Fruit fly (Drosophila melanogaster) whole organism, embryonic: ENCODE measurements around the gene CG3306.

ENCODE experiments used
- Ada2b ChIP-seq: fragments of 200-800 bp; sonication (Bioruptor generic); IDR thresholded peaks from 2 replicates; pipeline ENCODE4 v1.3.6; 2022; ENCODE audit warnings: missing biosample characterization, missing genetic modification characterization
- CG12769 ChIP-seq: fragments of 200-800 bp; sonication (Bioruptor generic); optimal IDR thresholded peaks from 2 replicates; lab custom pipeline; 2019; ENCODE audit warnings: missing biosample characterization, mild to moderate bottlenecking, missing genetic modification characterization, moderate library complexity
- CG13624 ChIP-seq: fragments of 200-800 bp; sonication (Bioruptor generic); optimal IDR thresholded peaks from 2 replicates; lab custom pipeline; 2016; ENCODE audit warnings: missing biosample characterization, missing genetic modification characterization
- CG15269 ChIP-seq: fragments of 200-800 bp; sonication (Bioruptor generic); optimal IDR thresholded peaks from 2 replicates; lab custom pipeline; 2018; ENCODE audit warnings: missing biosample characterization, mild to moderate bottlenecking, missing genetic modification characterization, moderate library complexity
- CG1529 ChIP-seq: fragments of 200-800 bp; sonication (Bioruptor generic); optimal IDR thresholded peaks from 3 replicates; lab custom pipeline; 2018; ENCODE audit warnings: missing biosample characterization, missing genetic modification characterization
- CG15479 ChIP-seq: fragments of 200-800 bp; sonication (Bioruptor generic); optimal IDR thresholded peaks from 3 replicates; lab custom pipeline; 2019; ENCODE audit warnings: missing biosample characterization, mild to moderate bottlenecking, missing genetic modification characterization, moderate library complexity
- CG1603 ChIP-seq: fragments of 200-800 bp; sonication (Bioruptor generic); optimal IDR thresholded peaks from 2 replicates; lab custom pipeline; 2019; ENCODE audit warnings: missing biosample characterization, mild to moderate bottlenecking, missing genetic modification characterization, moderate library complexity
- CG17385 ChIP-seq: fragments of 200-800 bp; sonication (Bioruptor generic); optimal IDR thresholded peaks from 3 replicates; lab custom pipeline; 2018; ENCODE audit warnings: missing biosample characterization, mild to moderate bottlenecking, missing genetic modification characterization
- CG18476 ChIP-seq: fragments of 200-800 bp; sonication (Bioruptor generic); optimal IDR thresholded peaks from 2 replicates; lab custom pipeline; 2016; ENCODE audit warnings: missing biosample characterization, mild to moderate bottlenecking, missing genetic modification characterization
- CG18619 ChIP-seq: fragments of 200-800 bp; sonication (Bioruptor generic); optimal IDR thresholded peaks from 3 replicates; lab custom pipeline; 2017; ENCODE audit warnings: missing biosample characterization, mild to moderate bottlenecking, missing genetic modification characterization
- CG18764 ChIP-seq: fragments of 200-800 bp; sonication (Bioruptor generic); optimal IDR thresholded peaks from 3 replicates; lab custom pipeline; 2016; ENCODE audit warnings: missing biosample characterization, missing genetic modification characterization
- CG2116 ChIP-seq: fragments of 200-800 bp; sonication (Bioruptor generic); optimal IDR thresholded peaks from 3 replicates; lab custom pipeline; 2018; ENCODE audit warnings: missing biosample characterization, mild to moderate bottlenecking, missing genetic modification characterization
- CG2202 ChIP-seq: fragments of 200-800 bp; sonication (Bioruptor generic); optimal IDR thresholded peaks from 2 replicates; lab custom pipeline; 2018; ENCODE audit warnings: missing biosample characterization, mild to moderate bottlenecking, missing genetic modification characterization
- CG30431 ChIP-seq: fragments of 200-800 bp; sonication (Bioruptor generic); optimal IDR thresholded peaks from 2 replicates; lab custom pipeline; 2017; ENCODE audit warnings: missing biosample characterization, missing genetic modification characterization
- CG5180 ChIP-seq: fragments of 200-800 bp; sonication (Bioruptor generic); optimal IDR thresholded peaks from 3 replicates; lab custom pipeline; 2017; ENCODE audit warnings: missing biosample characterization, missing genetic modification characterization, mild to moderate bottlenecking, moderate library complexity, missing genetic modification reagents
- CG5245 ChIP-seq: fragments of 200-800 bp; sonication (Bioruptor generic); optimal IDR thresholded peaks from 3 replicates; lab custom pipeline; 2016; ENCODE audit warnings: missing biosample characterization, missing genetic modification characterization
- CG6813 ChIP-seq: fragments of 200-800 bp; sonication (Bioruptor generic); optimal IDR thresholded peaks from 2 replicates; lab custom pipeline; 2017; ENCODE audit warnings: missing biosample characterization, missing genetic modification characterization, mild to moderate bottlenecking, moderate library complexity, missing genetic modification reagents
- CG7839 ChIP-seq: fragments of 200-800 bp; sonication (Bioruptor generic); optimal IDR thresholded peaks from 3 replicates; lab custom pipeline; 2018; ENCODE audit warnings: missing biosample characterization, mild to moderate bottlenecking, missing genetic modification characterization, moderate library complexity
- CG7928 ChIP-seq: fragments of 200-800 bp; sonication (Bioruptor generic); optimal IDR thresholded peaks from 2 replicates; lab custom pipeline; 2017; ENCODE audit warnings: missing biosample characterization, mild to moderate bottlenecking, missing genetic modification characterization
- CG8290 ChIP-seq, 3 experiments: fragments of 200-800 bp; sonication (Bioruptor generic); optimal IDR thresholded peaks; 2 replicates each; lab custom pipeline; 2016 to 2019; ENCODE audit warnings: missing biosample characterization in 3 of 3, missing genetic modification characterization in 3 of 3, mild to moderate bottlenecking in 2 of 3, moderate library complexity in 1 of 3
- CG9817 ChIP-seq: fragments of 200-800 bp; sonication (Bioruptor generic); optimal IDR thresholded peaks from 2 replicates; lab custom pipeline; 2018; ENCODE audit warnings: missing biosample characterization, mild to moderate bottlenecking, missing genetic modification characterization, moderate library complexity
- CTCF ChIP-seq: fragments of 200-800 bp; sonication (Bioruptor generic); optimal IDR thresholded peaks from 2 replicates; lab custom pipeline; 2017; ENCODE audit warnings: missing biosample characterization, mild to moderate bottlenecking, missing genetic modification characterization, moderate library complexity
- D19B ChIP-seq: fragments of 200-800 bp; sonication (Bioruptor generic); optimal IDR thresholded peaks from 2 replicates; lab custom pipeline; 2017; ENCODE audit warnings: missing biosample characterization, mild to moderate bottlenecking, missing genetic modification characterization
- E2f1 ChIP-seq: fragments of 200-800 bp; sonication (Bioruptor generic); IDR thresholded peaks from 2 replicates; pipeline ENCODE4 v1.3.6; 2022; ENCODE audit warnings: missing biosample characterization, missing genetic modification characterization
- ERR ChIP-seq: fragments of 200-800 bp; sonication (Bioruptor generic); optimal IDR thresholded peaks from 2 replicates; lab custom pipeline; 2016; ENCODE audit warnings: missing biosample characterization, missing genetic modification characterization
- H15 ChIP-seq: fragments of 200-800 bp; sonication (Bioruptor generic); IDR thresholded peaks from 3 replicates; pipeline ENCODE4 v1.3.6; 2022; ENCODE audit warnings: missing biosample characterization, missing genetic modification characterization
- Mad ChIP-seq: fragments of 200-800 bp; sonication (Bioruptor generic); optimal IDR thresholded peaks from 2 replicates; lab custom pipeline; 2016; ENCODE audit warnings: missing biosample characterization, missing genetic modification characterization
- Max ChIP-seq: fragments of 200-800 bp; sonication (Bioruptor generic); optimal IDR thresholded peaks from 2 replicates; lab custom pipeline; 2016; ENCODE audit warnings: missing biosample characterization, mild to moderate bottlenecking, missing genetic modification characterization
- Myb ChIP-seq: fragments of 200-800 bp; sonication (Bioruptor generic); optimal IDR thresholded peaks from 2 replicates; lab custom pipeline; 2016; ENCODE audit warnings: missing biosample characterization, missing genetic modification characterization
- NC2α ChIP-seq: fragments of 200-800 bp; sonication (Bioruptor generic); optimal IDR thresholded peaks from 2 replicates; lab custom pipeline; 2016; ENCODE audit warnings: missing biosample characterization, missing genetic modification characterization
- Nf-YB ChIP-seq: fragments of 200-800 bp; sonication (Bioruptor generic); optimal IDR thresholded peaks from 3 replicates; lab custom pipeline; 2019; ENCODE audit warnings: missing biosample characterization, mild to moderate bottlenecking, missing genetic modification characterization, moderate library complexity
- Sry-β ChIP-seq: fragments of 200-800 bp; sonication (Bioruptor generic); optimal IDR thresholded peaks from 2 replicates; lab custom pipeline; 2018; ENCODE audit warnings: missing biosample characterization, mild to moderate bottlenecking, missing genetic modification characterization, moderate library complexity
- al ChIP-seq: fragments of 200-800 bp; sonication (Bioruptor generic); IDR thresholded peaks from 2 replicates; pipeline ENCODE4 v1.3.6; 2022; ENCODE audit warnings: missing biosample characterization, missing genetic modification characterization
- bab2 ChIP-seq: fragments of 200-800 bp; sonication (Bioruptor generic); optimal IDR thresholded peaks from 2 replicates; lab custom pipeline; 2016; ENCODE audit warnings: missing biosample characterization, missing genetic modification characterization
- btn ChIP-seq: fragments of 200-800 bp; sonication (Bioruptor generic); optimal IDR thresholded peaks from 2 replicates; lab custom pipeline; 2016; ENCODE audit warnings: missing biosample characterization, missing genetic modification characterization
- dan ChIP-seq: fragments of 200-800 bp; sonication (Bioruptor generic); IDR thresholded peaks from 2 replicates; pipeline ENCODE4 v1.3.6; 2022; ENCODE audit warnings: missing biosample characterization, missing genetic modification characterization
- disco-r ChIP-seq: fragments of 200-800 bp; sonication (Bioruptor generic); optimal IDR thresholded peaks from 2 replicates; lab custom pipeline; 2016; ENCODE audit warnings: missing biosample characterization, missing genetic modification characterization
- ems ChIP-seq: fragments of 200-800 bp; sonication (Bioruptor generic); optimal IDR thresholded peaks from 3 replicates; lab custom pipeline; 2016; ENCODE audit warnings: missing biosample characterization, missing genetic modification characterization
- gfzf ChIP-seq: fragments of 200-800 bp; sonication (Bioruptor generic); optimal IDR thresholded peaks from 2 replicates; lab custom pipeline; 2016; ENCODE audit warnings: missing biosample characterization, mild to moderate bottlenecking, missing genetic modification characterization, moderate library complexity
- hkb ChIP-seq, 2 experiments: fragments of 200-800 bp in 1 of 2; fragments of >200 bp in 1 of 2; sonication (Bioruptor generic) in 1 of 2; IDR thresholded peaks in 1 of 2; optimal IDR thresholded peaks in 1 of 2; 2 replicates each; pipeline versions ENCODE4 v1.3.6 to Lab custom; 2017 to 2022; ENCODE audit warnings: missing biosample characterization in 1 of 2, missing genetic modification characterization in 1 of 2
- insv ChIP-seq, 2 experiments: fragments of 200-800 bp; sonication (Bioruptor generic); optimal IDR thresholded peaks; 3 replicates each; lab custom pipeline; 2016 to 2018; ENCODE audit warnings: missing biosample characterization in 2 of 2, missing genetic modification characterization in 2 of 2
- jing ChIP-seq: fragments of 200-800 bp; sonication (Bioruptor generic); optimal IDR thresholded peaks from 2 replicates; lab custom pipeline; 2018; ENCODE audit warnings: missing biosample characterization, mild to moderate bottlenecking, missing genetic modification characterization
- kah ChIP-seq: fragments of 200-800 bp; sonication (Bioruptor generic); optimal IDR thresholded peaks from 2 replicates; lab custom pipeline; 2018; ENCODE audit warnings: missing biosample characterization, mild to moderate bottlenecking, missing genetic modification characterization
- lbe ChIP-seq: fragments of 200-800 bp; sonication (Bioruptor generic); optimal IDR thresholded peaks from 2 replicates; lab custom pipeline; 2016; ENCODE audit warnings: missing biosample characterization, mild to moderate bottlenecking, missing genetic modification characterization
- lmd ChIP-seq: fragments of 200-800 bp; sonication (Bioruptor generic); IDR thresholded peaks from 2 replicates; pipeline ENCODE4 v1.3.6; 2022; ENCODE audit warnings: missing biosample characterization, missing genetic modification characterization
- lov ChIP-seq, 2 experiments: fragments of 200-800 bp in 1 of 2; fragments of >200 bp in 1 of 2; sonication (Bioruptor generic) in 1 of 2; IDR thresholded peaks in 1 of 2; optimal IDR thresholded peaks in 1 of 2; 2 replicates in 1 of 2; 3 replicates in 1 of 2; pipeline versions ENCODE4 v1.3.6 to Lab custom; 2017 to 2022; ENCODE audit warnings: missing biosample characterization in 1 of 2, missing genetic modification characterization in 1 of 2
- pzg ChIP-seq: fragments of 200-800 bp; sonication (Bioruptor generic); optimal IDR thresholded peaks from 3 replicates; lab custom pipeline; 2018; ENCODE audit warnings: missing biosample characterization, mild to moderate bottlenecking, missing genetic modification characterization, moderate library complexity
- sima ChIP-seq: fragments of 200-800 bp; sonication (Bioruptor generic); optimal IDR thresholded peaks from 2 replicates; lab custom pipeline; 2016; ENCODE audit warnings: missing biosample characterization, missing genetic modification characterization
- slou ChIP-seq: fragments of 200-800 bp; sonication (Bioruptor generic); optimal IDR thresholded peaks from 3 replicates; lab custom pipeline; 2016; ENCODE audit warnings: missing biosample characterization, missing genetic modification characterization
- twi ChIP-seq: fragments of 200-800 bp; optimal IDR thresholded peaks from 2 replicates; lab custom pipeline; 2019; ENCODE audit warnings: missing biosample characterization, mild to moderate bottlenecking, missing genetic modification characterization, moderate library complexity

The CG3306 gene

dm6 chr3L:9552190-9552809 lies 49.0 kb upstream of the CG3306 start (continued):
- TF ChIP-seq CG9817 (tag; lab: Kevin White, UChicago) (no peak), CG30431 (GFP tag; lab: Kevin White, UChicago) (no peak), al (GFP tag; lab: Robert Waterston, UW) (no peak), CG7928 (GFP tag; lab: Kevin White, UChicago) (no peak), E2f1 (GFP tag; lab: Robert Waterston, UW) (peak; percentile 42), gfzf (no peak), Mad (GFP tag; lab: Kevin White, UChicago) (no peak), CG2116 (GFP tag; lab: Kevin White, UChicago) (no peak), hkb (optimal IDR thresholded peaks at IDR 0.05; lab: Kevin White, UChicago) (no peak), hkb (GFP tag; IDR thresholded peaks at IDR 0.05; lab: Robert Waterston, UW) (peak; percentile 37), slou (GFP tag; lab: Kevin White, UChicago) (no peak), D19B (no peak), Ada2b (GFP tag; lab: Robert Waterston, UW) (peak; percentile 43), CG1529 (GFP tag; lab: Kevin White, UChicago) (no peak), lov (optimal IDR thresholded peaks at IDR 0.05; lab: Kevin White, UChicago) (no peak), lov (GFP tag; IDR thresholded peaks at IDR 0.05; lab: Robert Waterston, UW) (no peak), CG18476 (GFP tag; lab: Kevin White, UChicago) (no peak), CG8290 (GFP tag; optimal IDR thresholded peaks at IDR 0.05; lab: Kevin White, UChicago) (no peak), CG8290 (tag; optimal IDR thresholded peaks at IDR 0.05; lab: Kevin White, UChicago) (peak in 1 of 2 experiments; percentile 36), CG18619 (GFP tag; lab: Kevin White, UChicago) (no peak), dan (GFP tag; lab: Robert Waterston, UW) (no peak), CTCF (GFP tag; lab: Kevin White, UChicago) (no peak), CG15479 (GFP tag; lab: Kevin White, UChicago) (no peak), pzg (GFP tag; lab: Kevin White, UChicago) (no peak), NC2α (no peak), Sry-β (GFP tag; lab: Kevin White, UChicago) (no peak), lbe (GFP tag; lab: Kevin White, UChicago) (no peak), twi (tag; lab: Kevin White, UChicago) (no peak), insv (GFP tag; optimal IDR thresholded peaks at IDR 0.05; lab: Kevin White, UChicago) (no peak), bab2 (GFP tag; lab: Kevin White, UChicago) (no peak), CG2202 (tag; lab: Kevin White, UChicago) (no peak), CG5180 (GFP tag; lab: Kevin White, UChicago) (no peak), kah (GFP tag; lab: Kevin White, UChicago) (no peak), Myb (GFP tag; lab: Kevin White, UChicago) (no peak), disco-r (GFP tag; lab: Kevin White, UChicago) (no peak), btn (GFP tag; lab: Kevin White, UChicago) (no peak), ems (GFP tag; lab: Kevin White, UChicago) (no peak), jing (GFP tag; lab: Kevin White, UChicago) (no peak), Nf-YB (GFP tag; lab: Kevin White, UChicago) (no peak), CG15269 (tag; lab: Kevin White, UChicago) (peak; percentile 49), CG5245 (no peak), CG17385 (GFP tag; lab: Kevin White, UChicago) (no peak), Max (GFP tag; lab: Kevin White, UChicago) (no peak), lmd (GFP tag; lab: Robert Waterston, UW) (peak; percentile 43), CG7839 (tag; lab: Kevin White, UChicago) (peak; percentile 50), sima (GFP tag; lab: Kevin White, UChicago) (no peak), CG12769 (tag; lab: Kevin White, UChicago) (no peak), H15 (GFP tag; lab: Robert Waterston, UW) (no peak), CG13624 (GFP tag; lab: Kevin White, UChicago) (no peak), ERR (GFP tag; lab: Kevin White, UChicago) (no peak), CG6813 (GFP tag; lab: Kevin White, UChicago) (no peak), CG18764 (GFP tag; lab: Kevin White, UChicago) (no peak), CG1603 (tag; lab: Kevin White, UChicago) (no peak)
